Fruit fly (Drosophila melanogaster) whole organism, embryonic: ENCODE results near the gene Socs36E.

ENCODE experiments used
- Asciz ChIP-seq: fragments of 200-800 bp; sonication (Bioruptor generic); optimal IDR thresholded peaks from 2 replicates; lab custom pipeline; 2017; ENCODE audit warnings: missing biosample characterization, mild to moderate bottlenecking, missing genetic modification characterization, missing genetic modification reagents
- BEAF-32 ChIP-seq: fragments of 200-800 bp; sonication (Bioruptor generic); optimal IDR thresholded peaks from 3 replicates; lab custom pipeline; 2017; ENCODE audit warnings: missing biosample characterization, missing genetic modification characterization, mild to moderate bottlenecking, moderate library complexity, missing genetic modification reagents
- CG10431 ChIP-seq: fragments of 200-800 bp; sonication (Bioruptor generic); optimal IDR thresholded peaks from 3 replicates; lab custom pipeline; 2018; ENCODE audit warnings: missing biosample characterization, mild to moderate bottlenecking, missing genetic modification characterization
- CG12744 ChIP-seq: fragments of 200-800 bp; sonication (Bioruptor generic); optimal IDR thresholded peaks from 2 replicates; lab custom pipeline; 2016; ENCODE audit warnings: missing biosample characterization, missing genetic modification characterization
- CG13624 ChIP-seq: fragments of 200-800 bp; sonication (Bioruptor generic); optimal IDR thresholded peaks from 2 replicates; lab custom pipeline; 2016; ENCODE audit warnings: missing biosample characterization, missing genetic modification characterization
- CG14667 ChIP-seq: fragments of 200-800 bp; sonication (Bioruptor generic); IDR thresholded peaks from 2 replicates; pipeline ENCODE4 v1.3.6; 2022; ENCODE audit warnings: missing biosample characterization, missing genetic modification characterization
- CG14965 ChIP-seq: fragments of 200-800 bp; sonication (Bioruptor generic); optimal IDR thresholded peaks from 2 replicates; lab custom pipeline; 2016; ENCODE audit warnings: missing biosample characterization, missing genetic modification characterization, borderline replicate concordance
- CG15073 ChIP-seq: fragments of 200-800 bp; sonication (Bioruptor generic); optimal IDR thresholded peaks from 2 replicates; lab custom pipeline; 2016; ENCODE audit warnings: missing biosample characterization, missing genetic modification characterization
- CG1529 ChIP-seq: fragments of 200-800 bp; sonication (Bioruptor generic); optimal IDR thresholded peaks from 3 replicates; lab custom pipeline; 2018; ENCODE audit warnings: missing biosample characterization, missing genetic modification characterization
- CG17359 ChIP-seq: fragments of 200-800 bp; sonication (Bioruptor generic); optimal IDR thresholded peaks from 3 replicates; lab custom pipeline; 2018; ENCODE audit warnings: missing biosample characterization, mild to moderate bottlenecking, missing genetic modification characterization, moderate library complexity
- CG17568 ChIP-seq: fragments of 200-800 bp; sonication (Bioruptor generic); optimal IDR thresholded peaks from 2 replicates; lab custom pipeline; 2018; ENCODE audit warnings: missing biosample characterization, mild to moderate bottlenecking, missing genetic modification characterization, moderate library complexity
- CG18599 ChIP-seq: fragments of 200-800 bp; sonication (Bioruptor generic); optimal IDR thresholded peaks from 3 replicates; lab custom pipeline; 2017; ENCODE audit warnings: missing biosample characterization, missing genetic modification characterization, mild to moderate bottlenecking, moderate library complexity, missing genetic modification reagents
- CG3065 ChIP-seq: fragments of 200-800 bp; sonication (Bioruptor generic); optimal IDR thresholded peaks from 2 replicates; lab custom pipeline; 2016; ENCODE audit warnings: missing biosample characterization, missing genetic modification characterization
- CG33213 ChIP-seq: fragments of 200-800 bp; sonication (Bioruptor generic); optimal IDR thresholded peaks from 3 replicates; lab custom pipeline; 2016; ENCODE audit warnings: missing biosample characterization, missing genetic modification characterization
- CG3847 ChIP-seq: fragments of 200-800 bp; sonication (Bioruptor generic); IDR thresholded peaks from 2 replicates; pipeline ENCODE4 v1.3.6; 2022; ENCODE audit warnings: missing biosample characterization, missing genetic modification characterization
- CG4820 ChIP-seq: fragments of 200-800 bp; sonication (Bioruptor generic); optimal IDR thresholded peaks from 3 replicates; lab custom pipeline; 2016; ENCODE audit warnings: missing biosample characterization, missing genetic modification characterization
- CG6854 ChIP-seq: fragments of 200-800 bp; sonication (Bioruptor generic); optimal IDR thresholded peaks from 3 replicates; lab custom pipeline; 2017; ENCODE audit warnings: missing biosample characterization, mild to moderate bottlenecking, missing genetic modification characterization
- CG8478 ChIP-seq: fragments of >200 bp; optimal IDR thresholded peaks from 2 replicates; lab custom pipeline; 2018
- CG8924 ChIP-seq: fragments of 200-800 bp; optimal IDR thresholded peaks from 3 replicates; lab custom pipeline; 2019; ENCODE audit warnings: missing biosample characterization, mild to moderate bottlenecking, missing genetic modification characterization, moderate library complexity
- Dad ChIP-seq: fragments of 200-800 bp; sonication (Bioruptor generic); optimal IDR thresholded peaks from 3 replicates; lab custom pipeline; 2016; ENCODE audit warnings: missing biosample characterization, missing genetic modification characterization
- Dip2 ChIP-seq: fragments of 200-800 bp; sonication (Bioruptor generic); IDR thresholded peaks from 2 replicates; pipeline ENCODE4 v1.3.6; 2022; ENCODE audit warnings: missing biosample characterization, missing genetic modification characterization
- ERR ChIP-seq: fragments of 200-800 bp; sonication (Bioruptor generic); optimal IDR thresholded peaks from 2 replicates; lab custom pipeline; 2016; ENCODE audit warnings: missing biosample characterization, missing genetic modification characterization
- H15 ChIP-seq: fragments of 200-800 bp; sonication (Bioruptor generic); IDR thresholded peaks from 3 replicates; pipeline ENCODE4 v1.3.6; 2022; ENCODE audit warnings: missing biosample characterization, missing genetic modification characterization
- HLH3B ChIP-seq: fragments of 200-800 bp; sonication (Bioruptor generic); IDR thresholded peaks from 2 replicates; pipeline ENCODE4 v1.3.6; 2022; ENCODE audit warnings: missing biosample characterization, missing genetic modification characterization
- Hmx ChIP-seq: fragments of 200-800 bp; sonication (Bioruptor generic); optimal IDR thresholded peaks from 2 replicates; lab custom pipeline; 2016; ENCODE audit warnings: missing biosample characterization, missing genetic modification characterization
- Meics ChIP-seq: fragments of 200-800 bp; sonication (Bioruptor generic); optimal IDR thresholded peaks from 2 replicates; lab custom pipeline; 2017; ENCODE audit warnings: missing biosample characterization, mild to moderate bottlenecking, missing genetic modification characterization
- Myb ChIP-seq: fragments of 200-800 bp; sonication (Bioruptor generic); optimal IDR thresholded peaks from 2 replicates; lab custom pipeline; 2016; ENCODE audit warnings: missing biosample characterization, missing genetic modification characterization
- Optix ChIP-seq: fragments of 200-800 bp; sonication (Bioruptor generic); IDR thresholded peaks from 3 replicates; pipeline ENCODE4 v1.3.6; 2022; ENCODE audit warnings: missing biosample characterization, missing genetic modification characterization
- Poxn ChIP-seq: fragments of 200-800 bp; sonication (Bioruptor generic); IDR thresholded peaks from 2 replicates; pipeline ENCODE4 v1.3.6; 2022; ENCODE audit warnings: missing biosample characterization, missing genetic modification characterization
- Ravus ChIP-seq: fragments of 200-800 bp; sonication (Bioruptor generic); IDR thresholded peaks from 2 replicates; pipeline ENCODE4 v1.3.6; 2022; ENCODE audit warnings: missing biosample characterization, missing genetic modification characterization
- TFAM ChIP-seq: fragments of 200-800 bp; sonication (Bioruptor generic); optimal IDR thresholded peaks from 2 replicates; lab custom pipeline; 2017; ENCODE audit warnings: missing biosample characterization, missing genetic modification characterization, inconsistent platforms
- ab ChIP-seq: fragments of 200-800 bp; sonication (Bioruptor generic); optimal IDR thresholded peaks from 2 replicates; lab custom pipeline; 2016; ENCODE audit warnings: missing biosample characterization, missing genetic modification characterization
- amos ChIP-seq: fragments of 200-800 bp; sonication (Bioruptor generic); IDR thresholded peaks from 2 replicates; pipeline ENCODE4 v1.3.6; 2022; ENCODE audit warnings: missing biosample characterization, missing genetic modification characterization; ENCODE audit not compliant: partially characterized antibody
- bbx ChIP-seq: fragments of 200-800 bp; sonication (Bioruptor generic); IDR thresholded peaks from 2 replicates; pipeline ENCODE4 v1.3.6; 2022; ENCODE audit warnings: missing biosample characterization, missing genetic modification characterization; ENCODE audit not compliant: partially characterized antibody
- chif ChIP-seq, 2 experiments: fragments of 200-800 bp; sonication (Bioruptor generic); optimal IDR thresholded peaks; 3 replicates each; lab custom pipeline; 2016; ENCODE audit warnings: missing biosample characterization in 2 of 2, missing genetic modification characterization in 2 of 2
- crol ChIP-seq: fragments of 200-800 bp; sonication (Bioruptor generic); IDR thresholded peaks from 2 replicates; pipeline ENCODE4 v1.3.6; 2022; ENCODE audit warnings: missing biosample characterization, missing genetic modification characterization
- dmrt11E ChIP-seq: fragments of 200-800 bp; sonication (Bioruptor generic); optimal IDR thresholded peaks from 3 replicates; lab custom pipeline; 2018; ENCODE audit warnings: missing biosample characterization, mild to moderate bottlenecking, missing genetic modification characterization, moderate library complexity
- gcm2 ChIP-seq: fragments of 200-800 bp; sonication (Bioruptor generic); optimal IDR thresholded peaks from 2 replicates; lab custom pipeline; 2016; ENCODE audit warnings: missing biosample characterization, missing genetic modification characterization
- gsb ChIP-seq: fragments of 200-800 bp; sonication (Bioruptor generic); IDR thresholded peaks from 2 replicates; pipeline ENCODE4 v1.3.6; 2022; ENCODE audit warnings: missing biosample characterization, missing genetic modification characterization
- kay ChIP-seq: fragments of 200-800 bp; sonication (Bioruptor generic); optimal IDR thresholded peaks from 2 replicates; lab custom pipeline; 2016; ENCODE audit warnings: missing biosample characterization, missing genetic modification characterization
- maf-S ChIP-seq: fragments of 200-800 bp; sonication (Bioruptor generic); optimal IDR thresholded peaks from 2 replicates; lab custom pipeline; 2016; ENCODE audit warnings: missing biosample characterization, missing genetic modification characterization
- mam ChIP-seq: fragments of 200-800 bp; sonication (Bioruptor generic); optimal IDR thresholded peaks from 3 replicates; lab custom pipeline; 2016; ENCODE audit warnings: missing biosample characterization, missing genetic modification characterization
- onecut ChIP-seq: fragments of 200-800 bp; sonication (Bioruptor generic); IDR thresholded peaks from 2 replicates; pipeline ENCODE4 v1.3.6; 2022; ENCODE audit warnings: missing biosample characterization, missing genetic modification characterization
- pita ChIP-seq: fragments of 200-800 bp; sonication (Bioruptor generic); optimal IDR thresholded peaks from 2 replicates; lab custom pipeline; 2017; ENCODE audit warnings: missing biosample characterization, mild to moderate bottlenecking, missing genetic modification characterization
- salm ChIP-seq: fragments of 200-800 bp; sonication (Bioruptor generic); optimal IDR thresholded peaks from 2 replicates; lab custom pipeline; 2018; ENCODE audit warnings: missing biosample characterization, mild to moderate bottlenecking, missing genetic modification characterization
- seq ChIP-seq: fragments of 200-800 bp; sonication (Bioruptor generic); IDR thresholded peaks from 2 replicates; pipeline ENCODE4 v1.3.6; 2022; ENCODE audit warnings: missing biosample characterization, missing genetic modification characterization
- sim ChIP-seq: fragments of 200-800 bp; sonication (Bioruptor generic); IDR thresholded peaks from 2 replicates; pipeline ENCODE4 v1.3.6; 2022; ENCODE audit warnings: missing biosample characterization, missing genetic modification characterization
- tup ChIP-seq: fragments of 200-800 bp; sonication (Bioruptor generic); optimal IDR thresholded peaks from 2 replicates; lab custom pipeline; 2016; ENCODE audit warnings: missing biosample characterization, mild to moderate bottlenecking, missing genetic modification characterization, moderate library complexity
- zen2 ChIP-seq: fragments of 200-800 bp; sonication (Bioruptor generic); IDR thresholded peaks from 3 replicates; pipeline ENCODE4 v1.3.6; 2022; ENCODE audit warnings: missing biosample characterization, missing genetic modification characterization; ENCODE audit not compliant: partially characterized antibody
- zf30C ChIP-seq: fragments of 200-800 bp; sonication (Bioruptor generic); optimal IDR thresholded peaks from 3 replicates; lab custom pipeline; 2018; ENCODE audit warnings: missing biosample characterization, mild to moderate bottlenecking, missing genetic modification characterization
- zfh2 ChIP-seq: fragments of 200-800 bp; sonication (Bioruptor generic); optimal IDR thresholded peaks from 2 replicates; lab custom pipeline; 2016; ENCODE audit warnings: missing biosample characterization, missing genetic modification characterization

Gene Socs36E

dm6 chr2L:18137591-18138247 lies 14.5 kb downstream of the Socs36E start, which contains the start of gene kel (continued):
- peak; percentile 40 for TF ChIP-seq CG3847
- TF ChIP-seq CG13624 (GFP tag; lab: Kevin White, UChicago): peak; percentile 42
- peak; percentile 61 for TF ChIP-seq CG33213
- peak; percentile 33 for TF ChIP-seq zfh2 (GFP tag; lab: Kevin White, UChicago)
- peak; percentile 50 for TF ChIP-seq CG6854 (GFP tag; lab: Kevin White, UChicago)
- no peak for TF ChIP-seq CG14667 (GFP tag; lab: Robert Waterston, UW)
- TF ChIP-seq Optix: no peak
- TF ChIP-seq pita (GFP tag; lab: Kevin White, UChicago): no peak
- TF ChIP-seq ab: no peak
- peak; percentile 44 for TF ChIP-seq CG8478 (lab: Kevin White, UChicago)
- TF ChIP-seq kay (GFP tag; lab: Kevin White, UChicago): no peak
- TF ChIP-seq crol (GFP tag; lab: Robert Waterston, UW): no peak; the same call in 1 of the 2 replicates
- TF ChIP-seq CG10431 (GFP tag; lab: Kevin White, UChicago): no peak
- TF ChIP-seq ERR (GFP tag; lab: Kevin White, UChicago): peak; percentile 23
- no peak for TF ChIP-seq Dip2 (GFP tag; lab: Robert Waterston, UW)
- no peak for TF ChIP-seq CG14965 (GFP tag; lab: Kevin White, UChicago)
- no peak for TF ChIP-seq gcm2 (GFP tag; lab: Kevin White, UChicago)
- no peak for TF ChIP-seq gsb (GFP tag; lab: Robert Waterston, UW)
- TF ChIP-seq seq: peak; percentile 52
- no peak for TF ChIP-seq salm (tag; lab: Kevin White, UChicago)
- no peak for TF ChIP-seq Ravus (GFP tag; lab: Robert Waterston, UW)
- TF ChIP-seq CG4820: peak; percentile 10
- peak; percentile 52 for TF ChIP-seq Dad (GFP tag; lab: Kevin White, UChicago)
- no peak for TF ChIP-seq CG15073 (GFP tag; lab: Kevin White, UChicago)
- TF ChIP-seq onecut (GFP tag; lab: Robert Waterston, UW): peak; percentile 42
- TF ChIP-seq BEAF-32 (GFP tag; lab: Kevin White, UChicago): peak; percentile 61
- no peak for TF ChIP-seq zf30C (GFP tag; lab: Kevin White, UChicago)
- no peak for TF ChIP-seq tup (GFP tag; lab: Kevin White, UChicago)
- TF ChIP-seq CG18599 (GFP tag; lab: Kevin White, UChicago): peak; percentile 33
- peak; percentile 38; the same call in 1 of the 2 replicates for TF ChIP-seq HLH3B
- TF ChIP-seq Hmx (GFP tag; lab: Kevin White, UChicago): no peak
- peak; percentile 57 for TF ChIP-seq Meics (GFP tag; lab: Kevin White, UChicago)
- peak; percentile 20 for TF ChIP-seq Asciz
- TF ChIP-seq TFAM: no peak
- peak; percentile 21 for TF ChIP-seq Myb (GFP tag; lab: Kevin White, UChicago)
- peak; percentile 87 for TF ChIP-seq bbx (GFP tag; lab: Robert Waterston, UW)
- peak; percentile 49; the same call in 2 of the 3 replicates for TF ChIP-seq zen2 (GFP tag; lab: Robert Waterston, UW)
- TF ChIP-seq H15 (GFP tag; lab: Robert Waterston, UW): no peak
- TF ChIP-seq maf-S (GFP tag; lab: Kevin White, UChicago): no peak
- TF ChIP-seq CG17568 (GFP tag; lab: Kevin White, UChicago): peak; percentile 60
- TF ChIP-seq amos (GFP tag; lab: Robert Waterston, UW): peak; percentile 68
- TF ChIP-seq CG8924 (tag; lab: Kevin White, UChicago): peak; percentile 57
- no peak for TF ChIP-seq CG12744 (GFP tag; lab: Kevin White, UChicago)
- TF ChIP-seq CG3065: peak; percentile 59
- 0 out of 2 replicates have a peak, but pooled peaks have one; percentile 13 for TF ChIP-seq sim (GFP tag; lab: Robert Waterston, UW)
- peak; percentile 34 for TF ChIP-seq mam (GFP tag; lab: Kevin White, UChicago)
- TF ChIP-seq Poxn (GFP tag; lab: Robert Waterston, UW): no peak
- TF ChIP-seq CG1529 (GFP tag; lab: Kevin White, UChicago): peak; percentile 7
- TF ChIP-seq dmrt11E (tag; lab: Kevin White, UChicago): peak; percentile 26
- TF ChIP-seq chif (GFP tag; optimal IDR thresholded peaks at IDR 0.05; lab: Kevin White, UChicago): peak in 1 of 2 experiments; percentile 15
- TF ChIP-seq CG17359 (tag; lab: Kevin White, UChicago): peak; percentile 34
